Worm (Caenorhabditis elegans): ENCODE results near the gene gcc-1.

DNA sequence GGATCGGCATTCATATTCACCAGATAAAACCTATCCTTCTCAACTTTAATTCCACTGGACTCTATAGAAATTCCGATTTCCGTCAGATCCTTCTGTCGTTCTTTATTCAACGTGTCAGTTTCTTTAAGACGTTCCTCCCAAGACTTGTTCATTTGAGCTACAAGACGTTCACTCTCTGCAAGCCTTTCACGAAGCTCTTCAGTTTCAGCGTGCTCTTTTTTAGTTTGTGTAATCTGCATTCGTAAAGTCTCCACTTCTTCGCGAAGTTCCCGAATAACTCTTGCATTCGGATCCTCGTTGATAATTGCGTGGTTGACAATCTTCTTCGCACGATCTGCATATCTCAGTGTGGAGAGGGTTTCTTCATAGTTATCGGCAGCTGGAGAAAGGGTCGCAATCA lies 17.0 kb downstream of the gcc-1 start:
- TF ChIP-seq T22C8.4 (GFP tag; IDR thresholded peaks at IDR 0.05) (no peak), med-1 (GFP tag; optimal IDR thresholded peaks at IDR 0.05; ENCODE audit: insufficient read depth) (no peak), flt-1 (GFP tag; IDR thresholded peaks at IDR 0.05) (no peak), tab-1 (GFP tag; IDR thresholded peaks at IDR 0.05) (no peak), cog-1 (tag; optimal IDR thresholded peaks at IDR 0.05) (no peak), ztf-29 (GFP tag; IDR thresholded peaks at IDR 0.05) (no peak), ref-1 (GFP tag; conservative IDR thresholded peaks at IDR 0.05) (no peak)

All from whole organism, midembryonic.